Worm (Caenorhabditis elegans): ENCODE data around the gene F16B12.4.

DNA sequence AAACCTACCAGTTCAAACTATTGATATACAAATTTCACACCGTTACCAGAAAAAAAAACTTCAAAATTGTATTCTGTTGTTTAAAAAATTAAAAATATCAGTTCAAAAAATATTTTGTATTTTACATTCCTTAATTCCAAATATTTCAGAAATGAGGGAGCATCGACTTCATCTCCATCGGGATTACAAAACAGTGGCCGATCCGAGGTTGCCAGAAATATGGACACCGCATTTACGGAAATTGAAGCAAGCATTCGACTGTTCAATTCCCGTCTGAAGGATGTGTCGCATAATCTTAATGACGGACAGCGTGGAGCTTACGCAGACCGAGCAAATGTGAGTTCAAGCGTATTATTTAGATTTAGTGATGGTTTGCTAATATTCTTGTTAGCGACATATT is 34.2 kb upstream of the F16B12.4 start:
- TF ChIP-seq ztf-11 (tag; optimal IDR thresholded peaks at IDR 0.05), result no peak
- no peak for TF ChIP-seq pha-4 (tag; optimal IDR thresholded peaks at IDR 0.05)
- TF ChIP-seq lin-13 (tag; optimal IDR thresholded peaks at IDR 0.05), result no peak

All from whole organism, mixed stage, embryonic.